Worm (Caenorhabditis elegans) whole organism, mixed stage, embryonic: ENCODE data around the gene C33C12.11.

Source experiments
- M03D4.4 ChIP-seq: sonication (generic microtip); optimal IDR thresholded peaks from 2 replicates; lab custom pipeline; 2017; ENCODE audit warnings: mild to moderate bottlenecking, missing genetic modification characterization, missing compliant biosample characterization
- bed-3 ChIP-seq: fragments of 200-800 bp; sonication (Bioruptor generic); optimal IDR thresholded peaks from 3 replicates; lab custom pipeline; 2018; ENCODE audit warnings: mild to moderate bottlenecking, missing genetic modification characterization, moderate library complexity, missing compliant biosample characterization
- blmp-1 ChIP-seq: fragments of 150-350 bp; optimal IDR thresholded peaks from 2 replicates; lab custom pipeline; 2014; ENCODE audit warnings: missing biosample characterization, missing genetic modification characterization
- ceh-39 ChIP-seq: fragments of 150-350 bp; optimal IDR thresholded peaks from 2 replicates; lab custom pipeline; 2014; ENCODE audit warnings: missing biosample characterization, missing genetic modification characterization
- ceh-43 ChIP-seq: fragments of 200-800 bp; sonication (Bioruptor generic); optimal IDR thresholded peaks from 2 replicates; lab custom pipeline; 2018; ENCODE audit warnings: mild to moderate bottlenecking, missing genetic modification characterization, moderate library complexity, missing compliant biosample characterization
- ceh-83 ChIP-seq: fragments of 200-800 bp; sonication (Bioruptor generic); optimal IDR thresholded peaks from 2 replicates; lab custom pipeline; 2018; ENCODE audit warnings: mild to moderate bottlenecking, missing genetic modification characterization, missing compliant biosample characterization
- ces-1 ChIP-seq: fragments of 150-350 bp; optimal IDR thresholded peaks from 2 replicates; lab custom pipeline; 2014; ENCODE audit warnings: missing biosample characterization, missing genetic modification reagents, missing genetic modification characterization
- cnd-1 ChIP-seq: fragments of 200-800 bp; sonication (Bioruptor generic); optimal IDR thresholded peaks from 2 replicates; lab custom pipeline; 2018; ENCODE audit warnings: mild to moderate bottlenecking, missing genetic modification characterization, missing compliant biosample characterization
- drap-1 ChIP-seq: fragments of 200-800 bp; sonication (Bioruptor generic); optimal IDR thresholded peaks from 3 replicates; lab custom pipeline; 2018; ENCODE audit warnings: mild to moderate bottlenecking, missing genetic modification characterization, missing compliant biosample characterization
- elt-1 ChIP-seq: sonication (generic microtip); optimal IDR thresholded peaks from 2 replicates; lab custom pipeline; 2017; ENCODE audit warnings: missing genetic modification characterization, mild to moderate bottlenecking, missing compliant biosample characterization, antibody characterized with exemption, moderate library complexity, borderline replicate concordance; ENCODE audit not compliant: insufficient read depth
- elt-3 ChIP-seq: fragments of 150-350 bp; optimal IDR thresholded peaks from 2 replicates; lab custom pipeline; 2014; ENCODE audit warnings: missing biosample characterization, missing genetic modification characterization
- flh-1 ChIP-seq: fragments of 200-800 bp; sonication (Bioruptor generic); optimal IDR thresholded peaks from 2 replicates; lab custom pipeline; 2018; ENCODE audit warnings: mild to moderate bottlenecking, missing genetic modification characterization, moderate library complexity, missing compliant biosample characterization
- ham-2 ChIP-seq: fragments of 200-800 bp; sonication (Bioruptor generic); optimal IDR thresholded peaks from 2 replicates; lab custom pipeline; 2018; ENCODE audit warnings: mild to moderate bottlenecking, missing genetic modification characterization, missing compliant biosample characterization
- hlh-1 ChIP-seq: fragments of 150-350 bp; optimal IDR thresholded peaks from 2 replicates; lab custom pipeline; 2014; ENCODE audit warnings: missing biosample characterization, missing genetic modification reagents, missing genetic modification characterization
- lin-13 ChIP-seq: fragments of 150-350 bp; optimal IDR thresholded peaks from 2 replicates; lab custom pipeline; 2014; ENCODE audit warnings: missing biosample characterization, missing genetic modification characterization
- lin-32 ChIP-seq: fragments of 200-800 bp; sonication (Bioruptor generic); optimal IDR thresholded peaks from 2 replicates; lab custom pipeline; 2018; ENCODE audit warnings: mild to moderate bottlenecking, missing genetic modification characterization, missing compliant biosample characterization
- lsy-2 ChIP-seq: fragments of 150-350 bp; optimal IDR thresholded peaks from 2 replicates; lab custom pipeline; 2014; ENCODE audit warnings: missing biosample characterization, missing genetic modification characterization
- mab-5 ChIP-seq: fragments of 150-350 bp; optimal IDR thresholded peaks from 2 replicates; lab custom pipeline; 2014; ENCODE audit warnings: missing biosample characterization, missing genetic modification characterization
- mep-1 ChIP-seq: fragments of 150-350 bp; optimal IDR thresholded peaks from 2 replicates; lab custom pipeline; 2017; ENCODE audit warnings: missing biosample characterization, missing genetic modification reagents, missing genetic modification characterization, inconsistent platforms
- mls-2 ChIP-seq: sonication (generic microtip); optimal IDR thresholded peaks from 2 replicates; lab custom pipeline; 2016; ENCODE audit warnings: mild to moderate bottlenecking, missing genetic modification characterization, moderate library complexity, missing compliant biosample characterization
- nhr-12 ChIP-seq: fragments of 150-350 bp; optimal IDR thresholded peaks from 2 replicates; lab custom pipeline; 2014; ENCODE audit warnings: missing biosample characterization, missing genetic modification characterization
- nhr-2 ChIP-seq: fragments of 150-350 bp; optimal IDR thresholded peaks from 2 replicates; lab custom pipeline; 2014; ENCODE audit warnings: missing biosample characterization, missing genetic modification characterization
- nhr-237 ChIP-seq: fragments of 150-350 bp; optimal IDR thresholded peaks from 2 replicates; lab custom pipeline; 2014; ENCODE audit warnings: missing biosample characterization, missing genetic modification characterization
- nhr-28 ChIP-seq: fragments of 150-350 bp; optimal IDR thresholded peaks from 2 replicates; lab custom pipeline; 2014; ENCODE audit warnings: missing biosample characterization, missing genetic modification characterization
- pha-4 ChIP-seq: fragments of 150-350 bp; optimal IDR thresholded peaks from 2 replicates; lab custom pipeline; 2018; ENCODE audit warnings: missing biosample characterization, missing genetic modification reagents, missing genetic modification characterization
- sem-2 ChIP-seq: fragments of 200-800 bp; sonication (Bioruptor generic); optimal IDR thresholded peaks from 2 replicates; lab custom pipeline; 2018; ENCODE audit warnings: mild to moderate bottlenecking, missing genetic modification characterization, missing compliant biosample characterization
- snpc-4 ChIP-seq: fragments of 150-350 bp; optimal IDR thresholded peaks from 2 replicates; lab custom pipeline; 2014; ENCODE audit warnings: missing biosample characterization, missing genetic modification characterization
- sptf-1 ChIP-seq: sonication (generic microtip); optimal IDR thresholded peaks from 2 replicates; lab custom pipeline; 2017; ENCODE audit warnings: mild to moderate bottlenecking, missing genetic modification characterization, moderate library complexity, missing compliant biosample characterization
- tbx-8 ChIP-seq: fragments of 200-800 bp; sonication (Bioruptor generic); optimal IDR thresholded peaks from 2 replicates; lab custom pipeline; 2018; ENCODE audit warnings: mild to moderate bottlenecking, missing genetic modification characterization, moderate library complexity, missing compliant biosample characterization
- unc-120 ChIP-seq: sonication (generic microtip); optimal IDR thresholded peaks from 2 replicates; lab custom pipeline; 2017; ENCODE audit warnings: missing genetic modification characterization, missing compliant biosample characterization; ENCODE audit not compliant: poor library complexity, severe bottlenecking
- unc-39 ChIP-seq: fragments of 150-350 bp; optimal IDR thresholded peaks from 2 replicates; lab custom pipeline; 2014; ENCODE audit warnings: missing biosample characterization, missing genetic modification characterization
- unc-62 ChIP-seq: fragments of 150-350 bp; optimal IDR thresholded peaks from 2 replicates; lab custom pipeline; 2014; ENCODE audit warnings: missing biosample characterization, missing genetic modification reagents, missing genetic modification characterization
- zip-8 ChIP-seq: fragments of 150-350 bp; optimal IDR thresholded peaks from 2 replicates; lab custom pipeline; 2014; ENCODE audit warnings: missing biosample characterization, missing genetic modification characterization
- ztf-11 ChIP-seq: fragments of 150-350 bp; optimal IDR thresholded peaks from 2 replicates; lab custom pipeline; 2014; ENCODE audit warnings: missing biosample characterization, missing genetic modification characterization

Gene C33C12.11

ce11 chrII:2177735-2178134 is 14.1 kb upstream of the C33C12.11 start:
- TF ChIP-seq ceh-39 (tag; lab: Kevin White, UChicago) (no peak), mls-2 (no peak), blmp-1 (no peak), ces-1 (GFP tag; lab: Kevin White, UChicago) (no peak), drap-1 (GFP tag; lab: Kevin White, UChicago) (no peak), nhr-2 (tag; lab: Kevin White, UChicago) (no peak), M03D4.4 (no peak), hlh-1 (tag; lab: Kevin White, UChicago) (no peak), ceh-83 (GFP tag; lab: Kevin White, UChicago) (no peak), unc-120 (tag; lab: Kevin White, UChicago) (no peak), elt-1 (tag; lab: Kevin White, UChicago) (no peak), lin-32 (GFP tag; lab: Kevin White, UChicago) (no peak), lsy-2 (no peak), sptf-1 (tag; lab: Kevin White, UChicago) (no peak), sem-2 (GFP tag; lab: Kevin White, UChicago) (no peak)

- TF ChIP-seq ceh-83 (GFP tag; lab: Kevin White, UChicago) = no peak
- TF ChIP-seq lin-13 = no peak
- TF ChIP-seq mls-2 = no peak
- no peak for TF ChIP-seq unc-62
- no peak for TF ChIP-seq hlh-1 (tag; lab: Kevin White, UChicago)
- no peak for TF ChIP-seq flh-1 (GFP tag; lab: Kevin White, UChicago)
- no peak for TF ChIP-seq elt-3 (tag; lab: Kevin White, UChicago)
- no peak for TF ChIP-seq zip-8 (tag; lab: Kevin White, UChicago)
- no peak for TF ChIP-seq nhr-12
- no peak for TF ChIP-seq M03D4.4
- no peak for TF ChIP-seq lin-32 (GFP tag; lab: Kevin White, UChicago)
- TF ChIP-seq nhr-2 (tag; lab: Kevin White, UChicago) = no peak
- TF ChIP-seq cnd-1 (tag; lab: Kevin White, UChicago) = no peak
- no peak for TF ChIP-seq nhr-28
- TF ChIP-seq ham-2 (GFP tag; lab: Kevin White, UChicago) = no peak
- TF ChIP-seq ztf-11 (tag; lab: Kevin White, UChicago) = no peak
- TF ChIP-seq mep-1 (tag; lab: Kevin White, UChicago) = no peak
- no peak for TF ChIP-seq unc-120 (tag; lab: Kevin White, UChicago)
- no peak for TF ChIP-seq ceh-43 (GFP tag; lab: Kevin White, UChicago)
Observed at ce11 chrII:2176688-2177087, 13.1 kb upstream of the C33C12.11 start, which contains the start of gene gba-1. TSS of gene gba-1 (plus strand) at chrII:2176741.

- TF ChIP-seq unc-120 (tag; lab: Kevin White, UChicago) (no peak), mep-1 (tag; lab: Kevin White, UChicago) (no peak)
Observed at ce11 chrII:2175367-2175766, 11.7 kb upstream of the C33C12.11 start, which contains the start of gene C33C12.7. TSS of gene C33C12.7 (minus strand) at chrII:2175467.

- TF ChIP-seq snpc-4 (tag; lab: Kevin White, UChicago) (no peak), sem-2 (GFP tag; lab: Kevin White, UChicago) (no peak), ceh-39 (tag; lab: Kevin White, UChicago) (no peak), M03D4.4 (no peak), lin-32 (GFP tag; lab: Kevin White, UChicago) (no peak), mls-2 (no peak), nhr-28 (no peak), elt-3 (tag; lab: Kevin White, UChicago) (no peak), ceh-43 (GFP tag; lab: Kevin White, UChicago) (no peak), nhr-237 (tag; lab: Kevin White, UChicago) (no peak), blmp-1 (no peak), mab-5 (tag; lab: Kevin White, UChicago) (no peak), unc-39 (tag; lab: Kevin White, UChicago) (no peak), ham-2 (GFP tag; lab: Kevin White, UChicago) (no peak), lin-13 (no peak), hlh-1 (tag; lab: Kevin White, UChicago) (no peak), pha-4 (tag; lab: Kevin White, UChicago) (no peak), bed-3 (no peak), tbx-8 (GFP tag; lab: Kevin White, UChicago) (no peak), drap-1 (GFP tag; lab: Kevin White, UChicago) (no peak)
- TF ChIP-seq, all 35 proteins: peak for 0
Observed at ce11 chrII:2170085-2170484, 6.5 kb upstream of the C33C12.11 start, which contains the start of gene C33C12.12. TSS of gene C33C12.12 (minus strand) at chrII:2170185.
